Fruit fly (Drosophila melanogaster) whole organism, larva: ENCODE measurements around the gene ed.

Source experiments
- noc ChIP-seq: fragments of 200-800 bp; sonication (Bioruptor generic); optimal IDR thresholded peaks from 3 replicates; lab custom pipeline; 2019; ENCODE audit warnings: missing biosample characterization, mild to moderate bottlenecking, missing genetic modification characterization, moderate library complexity

The ed gene

DNA sequence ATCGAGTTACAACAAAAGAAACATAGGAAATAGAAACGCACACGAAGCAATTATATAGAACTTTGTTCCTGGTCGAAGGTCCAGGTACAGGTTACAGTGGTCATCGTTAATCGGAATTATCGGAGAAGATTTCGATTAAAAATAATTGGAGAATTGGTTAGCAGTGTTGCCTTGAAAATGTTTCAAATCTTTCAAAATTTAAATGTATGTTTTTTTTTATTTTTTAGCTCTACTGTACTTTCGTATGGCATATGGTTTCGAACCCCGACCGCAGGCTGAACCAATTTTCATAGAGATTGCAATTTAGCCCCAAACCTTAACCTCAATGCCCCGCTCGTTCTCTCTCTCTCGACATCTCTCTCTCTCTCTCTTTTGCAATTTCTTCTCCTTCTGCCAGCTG is 3.2 kb upstream of the ed start:
- TF ChIP-seq noc (tag; lab: Kevin White, UChicago) = no peak

- TF ChIP-seq noc (tag; lab: Kevin White, UChicago) = no peak
These were observed 2.5 kb upstream of the ed start for dm6 chr2L:4028697-4029096.

- no peak for TF ChIP-seq noc (tag; lab: Kevin White, UChicago)
These were observed 787 bp upstream of the ed start for dm6 chr2L:4030236-4030943.

- no peak for TF ChIP-seq noc (tag; lab: Kevin White, UChicago)
These were observed 3.1 kb downstream of the ed start for dm6 chr2L:4034300-4034699.

DNA sequence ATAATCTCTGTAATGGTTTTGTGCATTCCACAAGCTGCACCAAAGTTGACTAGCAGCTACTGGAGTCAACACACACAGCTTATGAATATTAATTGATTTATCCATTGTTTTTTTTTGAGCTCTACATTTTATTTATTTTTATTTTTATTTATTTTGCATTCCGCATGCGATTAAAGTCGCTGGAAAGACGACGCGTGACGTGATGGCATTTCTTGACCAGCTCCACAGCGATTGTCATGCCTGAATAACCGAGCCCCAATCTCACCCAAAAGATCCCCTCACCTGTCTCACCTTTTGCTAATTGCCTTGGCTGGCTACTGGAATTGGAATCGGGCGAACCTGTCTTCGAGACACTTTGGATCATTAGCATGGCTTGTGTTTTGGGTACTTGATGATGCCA is 5.1 kb downstream of the ed start:
- no peak for TF ChIP-seq noc (tag; lab: Kevin White, UChicago)

DNA sequence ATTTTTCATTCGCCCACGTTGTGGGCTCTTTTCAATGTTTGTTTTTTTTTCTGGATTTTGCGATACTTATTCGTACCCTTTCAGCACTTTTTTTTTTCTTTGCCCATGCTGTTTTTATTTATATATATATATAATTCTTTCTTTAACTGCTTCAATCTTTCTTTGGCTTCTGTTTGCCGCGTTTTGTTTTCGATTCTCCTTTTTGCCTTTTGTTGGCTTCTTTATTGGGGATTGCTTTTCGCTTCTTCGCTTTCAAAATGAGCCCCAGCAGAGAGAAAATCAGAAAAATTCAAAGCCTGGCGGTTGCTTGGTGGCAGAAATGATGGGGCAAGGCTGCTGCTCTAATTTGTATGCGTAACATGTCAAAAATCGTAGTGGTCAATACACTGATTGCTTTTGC is 5.8 kb downstream of the ed start:
- TF ChIP-seq noc (tag; lab: Kevin White, UChicago) = no peak

DNA sequence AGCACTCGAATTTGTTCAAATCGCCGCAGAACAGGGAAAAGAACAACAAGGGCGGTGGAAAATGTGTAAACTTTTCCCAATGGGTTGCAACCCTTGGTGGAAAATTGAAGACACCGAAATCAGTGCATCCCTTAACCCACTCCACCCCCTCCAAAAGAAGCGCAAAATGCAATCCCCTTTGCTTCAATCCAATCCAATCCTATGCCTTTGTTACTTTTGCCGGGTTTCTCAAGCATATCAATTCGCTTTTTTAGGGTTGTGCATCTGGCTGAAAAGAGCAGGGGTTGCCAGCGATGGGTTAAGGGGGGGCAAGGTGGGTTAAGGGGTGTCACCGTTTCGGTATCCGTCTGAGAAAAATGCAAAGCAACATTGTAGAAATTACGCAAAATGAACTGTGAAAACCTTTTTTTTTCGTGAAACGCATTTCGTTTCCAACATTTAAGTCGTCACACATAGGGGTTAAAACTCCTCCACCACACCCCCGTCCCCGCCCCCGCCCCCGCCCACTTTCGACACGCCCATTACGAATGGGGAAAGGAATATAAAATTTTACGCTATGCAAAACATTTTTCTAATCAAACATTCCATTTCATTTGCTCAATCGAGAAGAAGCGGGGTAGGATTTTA is 7.0 kb downstream of the ed start:
- no peak for TF ChIP-seq noc (tag; lab: Kevin White, UChicago)

DNA sequence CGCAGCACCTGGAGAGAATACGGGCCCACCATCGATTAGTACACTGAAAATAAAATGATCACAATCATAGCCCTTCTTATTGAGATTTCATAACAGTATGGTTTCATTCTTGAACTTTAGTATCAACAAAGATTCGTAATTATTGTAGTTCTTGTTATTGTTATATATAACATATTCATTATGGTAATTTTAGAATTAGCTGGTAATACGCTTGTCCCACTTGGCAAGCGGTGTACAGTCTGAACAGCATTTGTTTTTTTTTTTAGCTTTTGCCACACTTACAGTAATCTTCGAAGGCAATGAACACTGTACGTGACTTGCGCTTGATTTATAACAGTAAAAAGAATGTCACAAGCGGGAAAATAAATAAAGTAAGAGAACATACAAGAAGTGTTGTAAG is 11.9 kb downstream of the ed start:
- TF ChIP-seq noc (tag; lab: Kevin White, UChicago) = no peak

dm6 chr2L:4045185-4045814 is 14.1 kb downstream of the ed start:
- TF ChIP-seq noc (tag; lab: Kevin White, UChicago) = no peak

DNA sequence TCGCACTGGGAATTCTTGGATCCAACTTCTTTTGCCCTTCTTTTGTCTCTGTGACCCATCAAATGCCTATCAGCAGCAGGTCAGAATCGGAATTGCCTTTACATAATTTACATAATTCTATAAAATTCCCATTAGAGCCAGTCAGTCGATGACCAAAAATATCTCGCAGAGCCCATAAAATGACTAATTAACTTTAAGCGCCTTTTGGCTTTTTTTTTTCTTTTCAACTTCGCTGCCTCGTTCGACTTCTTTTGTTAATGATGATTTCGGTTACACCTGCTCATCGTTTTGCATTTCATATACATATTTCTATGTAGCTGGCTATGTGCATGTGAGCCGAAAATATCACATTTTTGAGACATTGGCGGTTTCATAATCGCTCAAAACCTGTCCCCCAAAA is 20.6 kb downstream of the ed start:
- TF ChIP-seq noc (tag; lab: Kevin White, UChicago) = no peak

DNA sequence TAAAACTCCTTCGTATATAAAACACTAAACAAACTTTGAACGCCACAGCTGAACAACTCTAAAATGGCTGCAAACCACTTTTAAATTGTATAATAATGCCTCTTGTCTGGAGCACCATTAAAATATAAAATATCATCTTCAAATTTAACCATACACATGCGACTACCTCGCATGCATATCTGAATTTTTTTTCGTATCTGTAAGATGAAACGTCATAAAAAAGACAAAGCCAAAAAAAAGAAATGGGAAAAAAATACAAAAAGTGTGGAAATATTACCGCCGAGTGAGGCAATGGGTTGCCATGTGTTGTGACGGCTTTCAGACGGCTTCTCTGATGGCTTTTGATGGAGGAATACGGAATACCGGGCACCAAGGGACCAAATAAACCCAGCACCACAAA is 21.2 kb downstream of the ed start:
- TF ChIP-seq noc (tag; lab: Kevin White, UChicago) = no peak

DNA sequence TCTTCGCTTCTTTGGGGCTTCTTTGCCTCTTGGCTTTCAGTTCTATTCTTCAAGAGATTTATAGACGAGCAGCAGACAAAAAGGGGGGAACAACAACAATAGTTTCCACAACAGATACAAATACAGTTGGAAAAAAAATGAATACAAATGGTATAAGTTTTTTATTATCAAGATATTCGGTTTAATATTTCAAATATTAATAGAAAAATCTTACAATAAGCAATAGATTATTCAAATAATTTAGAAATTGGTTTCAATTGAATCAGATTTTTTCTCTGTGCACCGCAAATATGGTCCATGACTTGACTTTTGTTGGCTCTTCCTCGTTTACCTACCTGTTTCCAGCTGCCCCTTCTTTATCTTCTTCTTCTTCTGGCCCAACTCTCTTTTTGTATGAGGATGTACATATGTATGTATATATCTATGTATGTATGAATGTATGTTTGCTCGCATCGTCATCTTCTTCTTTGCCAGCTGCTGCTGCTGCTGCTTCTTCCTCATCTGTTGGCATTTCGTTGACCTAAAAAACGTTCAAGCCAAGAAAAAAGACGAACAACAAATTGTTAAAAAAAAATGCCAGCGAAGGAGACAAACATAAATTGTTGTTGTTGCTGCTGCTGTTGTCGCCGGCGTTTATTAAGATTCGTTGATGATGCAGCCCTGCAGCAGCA is 22.4 kb downstream of the ed start:
- peak; percentile 90 for TF ChIP-seq noc (tag; lab: Kevin White, UChicago)

DNA sequence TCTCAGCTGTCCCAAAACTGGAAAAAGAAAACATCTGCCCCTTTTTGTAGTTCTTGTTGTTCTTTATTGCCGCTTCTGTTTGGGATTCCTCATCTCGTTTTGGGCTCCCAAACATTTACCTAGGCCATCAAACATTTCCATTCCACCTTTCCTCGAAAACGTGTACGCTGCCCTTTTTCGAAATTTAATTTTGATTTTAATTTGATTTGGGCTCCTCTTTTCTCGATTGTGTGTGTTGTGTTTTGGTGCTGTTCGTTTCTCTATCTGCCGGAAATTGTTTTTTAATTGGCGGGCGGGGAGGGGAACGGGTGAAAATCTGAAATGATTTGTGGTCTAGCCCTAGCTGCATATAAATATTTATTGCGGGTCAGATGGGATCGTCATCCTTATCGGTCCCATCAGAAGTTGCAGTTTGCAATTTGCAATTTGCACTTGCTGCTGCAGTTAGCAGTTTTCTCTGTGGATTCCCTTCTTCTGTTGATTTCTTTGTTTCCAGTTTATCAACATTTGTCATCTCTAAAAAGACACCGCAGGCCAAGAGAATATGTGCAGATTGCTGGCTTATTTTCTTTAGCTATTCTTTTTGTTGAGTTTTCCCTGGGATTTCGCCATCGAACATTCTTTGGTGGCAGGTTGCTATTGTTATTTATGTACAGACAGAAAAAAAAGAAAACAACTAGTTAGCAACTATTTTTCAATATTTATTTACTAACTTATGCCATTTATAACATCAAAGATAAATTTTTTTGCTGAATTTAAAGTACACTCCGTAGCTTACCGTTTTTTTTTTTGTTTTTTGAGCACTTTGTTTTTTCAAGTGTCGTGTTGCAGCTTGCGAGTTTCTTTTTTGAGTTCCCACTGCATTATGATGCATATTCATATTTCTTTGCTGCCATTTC is 24.0 kb downstream of the ed start:
- TF ChIP-seq noc (tag; lab: Kevin White, UChicago) = no peak

DNA sequence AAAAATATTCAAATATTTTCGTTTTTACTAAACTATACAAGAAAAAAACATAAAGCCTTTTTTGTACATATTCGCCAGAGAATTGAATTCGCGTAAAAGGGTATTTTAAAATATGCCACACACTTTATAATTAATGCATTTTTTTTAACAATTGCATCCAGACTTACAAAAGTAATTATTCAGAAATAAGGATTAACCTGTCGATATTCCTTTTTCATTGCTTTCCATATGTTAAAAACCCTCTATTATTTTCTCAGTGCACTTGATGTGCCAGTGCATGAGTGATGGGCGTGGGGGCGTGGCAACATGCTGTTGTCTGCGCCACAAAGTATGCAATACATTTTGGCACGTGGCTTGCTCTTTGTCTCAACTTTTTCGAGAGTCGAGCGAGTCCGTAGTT is 25.6 kb downstream of the ed start:
- TF ChIP-seq noc (tag; lab: Kevin White, UChicago) = no peak

DNA sequence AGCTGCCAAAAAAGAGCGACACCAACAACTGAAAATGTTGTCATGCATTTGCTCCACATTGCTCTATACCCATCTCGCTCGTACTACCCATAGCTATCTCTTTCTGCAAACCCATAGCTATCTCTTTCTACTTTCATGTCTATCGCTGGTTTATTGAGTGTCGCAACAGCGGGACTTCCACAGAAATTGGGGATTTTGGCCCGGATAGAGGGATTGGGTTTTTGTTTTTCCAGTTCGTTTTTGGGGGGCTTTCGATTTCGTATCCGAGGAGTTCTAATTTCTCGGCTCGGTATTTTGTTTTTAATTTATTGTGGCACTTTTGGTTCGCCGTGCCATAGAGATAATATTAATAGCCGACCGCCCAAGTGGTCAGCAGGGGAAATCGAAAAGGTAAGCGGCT is 29.6 kb downstream of the ed start:
- TF ChIP-seq noc (tag; lab: Kevin White, UChicago) = no peak
